Worm (Caenorhabditis elegans) whole organism, L2 larva: ENCODE results near the gene F46B6.13.

Experiments
- C34F6.9 ChIP-seq: fragments of 150-350 bp; optimal IDR thresholded peaks from 2 replicates; lab custom pipeline; 2014; ENCODE audit warnings: missing biosample characterization, missing genetic modification characterization
- R02D3.7 ChIP-seq: fragments of 150-350 bp; optimal IDR thresholded peaks from 2 replicates; lab custom pipeline; 2014; ENCODE audit warnings: missing biosample characterization, missing genetic modification characterization
- ZK546.5 ChIP-seq: sonication (generic microtip); optimal IDR thresholded peaks from 2 replicates; lab custom pipeline; 2017; ENCODE audit warnings: missing biosample characterization, missing genetic modification characterization
- ceh-16 ChIP-seq: fragments of 150-350 bp; optimal IDR thresholded peaks from 2 replicates; lab custom pipeline; 2014; ENCODE audit warnings: missing biosample characterization, missing genetic modification characterization
- crh-2 ChIP-seq: sonication (generic microtip); optimal IDR thresholded peaks from 2 replicates; lab custom pipeline; 2017; ENCODE audit warnings: missing biosample characterization, missing genetic modification characterization
- dmd-4 ChIP-seq: sonication (generic microtip); optimal IDR thresholded peaks from 2 replicates; lab custom pipeline; 2017; ENCODE audit warnings: missing biosample characterization, missing genetic modification characterization
- elt-1 ChIP-seq: fragments of 150-350 bp; optimal IDR thresholded peaks from 2 replicates; lab custom pipeline; 2014; ENCODE audit warnings: missing biosample characterization, missing genetic modification characterization
- fos-1 ChIP-seq: fragments of 150-350 bp; optimal IDR thresholded peaks from 2 replicates; lab custom pipeline; 2014; ENCODE audit warnings: missing biosample characterization, missing genetic modification characterization
- gmeb-1 ChIP-seq: fragments of 150-350 bp; optimal IDR thresholded peaks from 2 replicates; lab custom pipeline; 2014; ENCODE audit warnings: missing biosample characterization, missing genetic modification characterization
- lin-11 ChIP-seq: fragments of 150-350 bp; sonication (generic microtip); optimal IDR thresholded peaks from 2 replicates; lab custom pipeline; 2014; ENCODE audit warnings: missing biosample characterization, missing genetic modification characterization, inconsistent platforms, mixed read lengths
- lin-13 ChIP-seq: fragments of 150-350 bp; optimal IDR thresholded peaks from 2 replicates; lab custom pipeline; 2014; ENCODE audit warnings: missing biosample characterization, missing genetic modification reagents, missing genetic modification characterization
- lin-39 ChIP-seq: fragments of 150-350 bp; optimal IDR thresholded peaks from 2 replicates; lab custom pipeline; 2014; ENCODE audit warnings: missing biosample characterization, missing genetic modification reagents, missing genetic modification characterization
- lsy-2 ChIP-seq, 2 experiments: fragments of 150-350 bp in 1 of 2; sonication (generic microtip) in 1 of 2; optimal IDR thresholded peaks; 2 replicates each; lab custom pipeline; 2014 to 2017; ENCODE audit warnings: missing biosample characterization in 2 of 2, missing genetic modification characterization in 2 of 2
- mab-5 ChIP-seq: fragments of 150-350 bp; optimal IDR thresholded peaks from 2 replicates; lab custom pipeline; 2014; ENCODE audit warnings: missing biosample characterization, missing genetic modification characterization
- nhr-10 ChIP-seq: sonication (generic microtip); optimal IDR thresholded peaks from 2 replicates; lab custom pipeline; 2017; ENCODE audit warnings: missing biosample characterization, missing genetic modification characterization
- nhr-11 ChIP-seq: fragments of 150-350 bp; optimal IDR thresholded peaks from 2 replicates; lab custom pipeline; 2014; ENCODE audit warnings: missing biosample characterization, missing genetic modification characterization
- nhr-12 ChIP-seq: fragments of 150-350 bp; optimal IDR thresholded peaks from 2 replicates; lab custom pipeline; 2014; ENCODE audit warnings: missing biosample characterization, missing genetic modification characterization
- nhr-129 ChIP-seq: fragments of 150-350 bp; optimal IDR thresholded peaks from 2 replicates; lab custom pipeline; 2014; ENCODE audit warnings: missing biosample characterization, missing genetic modification characterization
- nhr-23 ChIP-seq: fragments of 150-350 bp; optimal IDR thresholded peaks from 2 replicates; lab custom pipeline; 2014; ENCODE audit warnings: missing biosample characterization, missing genetic modification reagents, missing genetic modification characterization
- nhr-237 ChIP-seq: fragments of 150-350 bp; optimal IDR thresholded peaks from 2 replicates; lab custom pipeline; 2014; ENCODE audit warnings: missing biosample characterization, missing genetic modification characterization
- nhr-25 ChIP-seq: fragments of 150-350 bp; sonication (generic microtip); optimal IDR thresholded peaks from 3 replicates; lab custom pipeline; 2014; ENCODE audit warnings: missing biosample characterization, missing genetic modification characterization
- nhr-6 ChIP-seq: fragments of 150-350 bp; optimal IDR thresholded peaks from 2 replicates; lab custom pipeline; 2014; ENCODE audit warnings: missing biosample characterization, missing genetic modification characterization
- nhr-77 ChIP-seq: fragments of 150-350 bp; optimal IDR thresholded peaks from 2 replicates; lab custom pipeline; 2014; ENCODE audit warnings: missing biosample characterization, missing genetic modification characterization
- sma-3 ChIP-seq: sonication (generic microtip); optimal IDR thresholded peaks from 2 replicates; lab custom pipeline; 2016; ENCODE audit warnings: missing genetic modification reagents, missing genetic modification characterization, missing compliant biosample characterization
- sma-9 ChIP-seq, 2 experiments: fragments of 150-350 bp in 1 of 2; sonication (generic microtip) in 1 of 2; optimal IDR thresholded peaks; 2 replicates each; lab custom pipeline; 2014 to 2016; ENCODE audit warnings: missing genetic modification characterization in 2 of 2, mild to moderate bottlenecking in 1 of 2, missing biosample characterization in 1 of 2, missing compliant biosample characterization in 1 of 2, missing genetic modification reagents in 1 of 2, moderate library complexity in 1 of 2
- snpc-4 ChIP-seq: fragments of 150-350 bp; optimal IDR thresholded peaks from 2 replicates; lab custom pipeline; 2014; ENCODE audit warnings: missing biosample characterization, missing genetic modification characterization
- unc-55 ChIP-seq: fragments of 150-350 bp; sonication (generic microtip); optimal IDR thresholded peaks from 3 replicates; lab custom pipeline; 2014; ENCODE audit warnings: missing biosample characterization, missing genetic modification reagents, missing genetic modification characterization
- unc-62 ChIP-seq: fragments of 150-350 bp; optimal IDR thresholded peaks from 2 replicates; lab custom pipeline; 2014; ENCODE audit warnings: missing biosample characterization, missing genetic modification reagents, missing genetic modification characterization
- zag-1 ChIP-seq: fragments of 150-350 bp; optimal IDR thresholded peaks from 2 replicates; lab custom pipeline; 2014; ENCODE audit warnings: missing biosample characterization, missing genetic modification characterization
- ztf-11 ChIP-seq: sonication (generic microtip); optimal IDR thresholded peaks from 2 replicates; lab custom pipeline; 2017; ENCODE audit warnings: missing biosample characterization, missing genetic modification characterization
- ztf-4 ChIP-seq: fragments of 150-350 bp; optimal IDR thresholded peaks from 2 replicates; lab custom pipeline; 2014; ENCODE audit warnings: missing biosample characterization, missing genetic modification characterization

The F46B6.13 gene

DNA sequence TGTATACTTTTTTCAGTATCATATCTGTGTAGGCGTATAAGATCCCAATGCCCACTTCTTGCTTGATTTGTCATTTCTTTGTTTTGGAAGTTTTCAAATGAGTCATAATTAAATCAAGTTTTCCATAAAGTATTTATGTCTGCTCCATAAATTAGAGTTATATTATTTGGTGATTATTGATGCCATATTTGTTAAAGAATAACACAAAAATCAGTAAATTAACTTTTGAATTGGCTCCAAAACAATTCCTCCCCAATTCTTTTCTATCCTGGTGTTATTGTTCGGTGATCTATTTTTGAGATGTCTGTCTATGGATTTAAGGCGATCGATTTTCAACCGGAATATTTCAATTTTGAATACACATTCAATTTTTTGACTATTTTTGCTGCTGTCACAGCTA lies 6.2 kb upstream of the F46B6.13 start, which contains the start of gene sru-37:
Gene sru-37 (plus strand): TSS at position 301 of the 400 bp plus-strand sequence.
- TF ChIP-seq ZK546.5 (tag; lab: Kevin White, UChicago) (no peak), nhr-25 (no peak), ztf-4 (tag; lab: Kevin White, UChicago) (no peak), sma-3 (GFP tag; lab: Kevin White, UChicago) (no peak), nhr-237 (tag; lab: Kevin White, UChicago) (no peak), elt-1 (no peak), fos-1 (tag; lab: Kevin White, UChicago) (no peak), ztf-11 (no peak)

DNA sequence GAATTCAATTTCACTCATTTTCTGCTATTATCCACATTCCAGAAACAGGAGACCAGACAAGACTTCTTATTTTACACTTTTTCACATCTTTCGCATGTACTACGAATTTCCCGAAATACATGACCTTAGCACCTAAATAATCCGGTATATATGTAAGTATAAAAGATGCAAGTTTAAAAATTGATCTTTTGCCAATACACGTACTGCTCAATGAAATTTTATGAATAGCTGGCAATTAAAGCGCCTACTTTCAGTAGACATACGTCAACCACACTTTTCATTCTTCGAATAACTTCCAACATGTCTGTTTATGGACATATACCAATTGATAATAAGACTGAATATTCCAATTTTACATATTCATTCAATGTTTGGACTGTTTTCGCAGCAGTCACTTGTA lies 4.2 kb upstream of the F46B6.13 start, which contains the start of gene sru-39:
Gene sru-39 (plus strand): TSS at position 301 of the 400 bp plus-strand sequence.
- TF ChIP-seq lin-39 (tag; lab: Kevin White, UChicago) (no peak), unc-62 (no peak), nhr-129 (no peak), lin-11 (tag; lab: Kevin White, UChicago) (no peak), sma-9 (GFP tag; optimal IDR thresholded peaks at IDR 0.05; lab: Kevin White, UChicago) (no peak), sma-9 (tag; optimal IDR thresholded peaks at IDR 0.05; lab: Kevin White, UChicago) (no peak), ceh-16 (no peak), nhr-12 (tag; lab: Kevin White, UChicago) (no peak), nhr-25 (no peak), R02D3.7 (tag; lab: Kevin White, UChicago) (no peak)

- TF ChIP-seq mab-5 (tag; lab: Kevin White, UChicago) (no peak), unc-55 (GFP tag; lab: Kevin White, UChicago) (no peak), nhr-11 (tag; lab: Kevin White, UChicago) (no peak), sma-3 (GFP tag; lab: Kevin White, UChicago) (no peak), nhr-23 (tag; lab: Kevin White, UChicago) (no peak), ztf-4 (tag; lab: Kevin White, UChicago) (no peak), ZK546.5 (tag; lab: Kevin White, UChicago) (no peak), dmd-4 (tag; lab: Kevin White, UChicago) (no peak), nhr-12 (tag; lab: Kevin White, UChicago) (no peak), nhr-237 (tag; lab: Kevin White, UChicago) (no peak), C34F6.9 (tag; lab: Kevin White, UChicago) (no peak), lin-11 (tag; lab: Kevin White, UChicago) (no peak), gmeb-1 (tag; lab: Kevin White, UChicago) (no peak), nhr-10 (tag; lab: Kevin White, UChicago) (no peak), nhr-77 (tag; lab: Kevin White, UChicago) (no peak)
Observed at ce11 chrV:9801965-9802364, 3.0 kb upstream of the F46B6.13 start, which contains the start of gene F46B6.10. Gene F46B6.10, minus strand, starts transcription at chrV:9802065.

DNA sequence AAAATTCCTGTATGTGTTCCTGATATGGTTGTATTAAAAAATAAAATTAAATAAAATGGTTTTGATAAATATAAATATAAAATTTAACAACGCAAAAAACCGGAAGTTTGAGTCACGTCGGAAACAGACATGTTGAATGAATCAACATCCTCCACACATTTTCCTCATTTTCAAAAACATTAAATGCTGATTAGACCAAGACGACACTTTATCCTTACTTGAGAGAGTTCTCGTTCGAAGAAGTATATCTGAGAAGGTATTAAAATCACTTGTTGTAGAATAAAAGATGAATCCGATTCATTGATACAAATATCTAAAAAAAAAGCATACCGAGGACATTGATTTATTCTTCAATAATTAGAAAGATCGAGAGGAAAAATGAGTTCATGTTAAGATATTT lies 764 bp downstream of the F46B6.13 start:
- TF ChIP-seq sma-9 (GFP tag; optimal IDR thresholded peaks at IDR 0.05; lab: Kevin White, UChicago) (no peak), sma-9 (tag; optimal IDR thresholded peaks at IDR 0.05; lab: Kevin White, UChicago) (no peak), nhr-11 (tag; lab: Kevin White, UChicago) (no peak), snpc-4 (tag; lab: Kevin White, UChicago) (no peak), lin-13 (GFP tag; lab: Kevin White, UChicago) (no peak), crh-2 (tag; lab: Kevin White, UChicago) (no peak), lsy-2 (tag; optimal IDR thresholded peaks at IDR 0.05; lab: Kevin White, UChicago) (no peak), unc-55 (GFP tag; lab: Kevin White, UChicago) (no peak), nhr-6 (tag; lab: Kevin White, UChicago) (no peak), ZK546.5 (tag; lab: Kevin White, UChicago) (no peak), ztf-11 (no peak), R02D3.7 (tag; lab: Kevin White, UChicago) (no peak), zag-1 (tag; lab: Kevin White, UChicago) (no peak), elt-1 (no peak), nhr-12 (tag; lab: Kevin White, UChicago) (no peak), nhr-25 (no peak)

DNA sequence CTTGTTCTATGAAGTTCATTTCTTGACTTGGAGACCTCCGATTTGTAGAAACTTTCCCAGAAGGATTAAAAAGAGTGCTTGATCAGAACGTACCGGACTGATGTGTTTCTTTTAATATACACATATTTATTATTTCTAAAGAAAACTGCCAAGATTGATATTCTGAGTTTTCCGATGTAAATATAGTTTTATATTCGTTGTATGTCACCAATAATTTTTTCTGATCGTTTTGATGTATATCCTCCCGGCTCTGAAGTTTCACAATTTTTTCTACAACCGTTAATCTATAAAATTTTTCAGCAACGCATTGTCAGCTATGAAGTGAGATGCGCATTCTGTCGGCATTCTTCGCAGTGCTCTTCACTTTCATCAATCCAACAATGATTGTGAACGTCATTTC lies 2.4 kb downstream of the F46B6.13 start, which contains the start of gene F46B6.9:
Gene F46B6.9 (plus strand): TSS at position 301 of the 400 bp plus-strand sequence.
- TF ChIP-seq nhr-10 (tag; lab: Kevin White, UChicago) (no peak), gmeb-1 (tag; lab: Kevin White, UChicago) (no peak)
